Fruit fly (Drosophila melanogaster) whole organism, embryonic: ENCODE results near the gene Sec23.

Experiments
- Antp ChIP-seq: fragments of 200-800 bp; sonication (Bioruptor generic); optimal IDR thresholded peaks from 3 replicates; lab custom pipeline; 2016; ENCODE audit warnings: missing biosample characterization, missing genetic modification characterization
- Awh ChIP-seq: fragments of 200-800 bp; sonication (Bioruptor generic); IDR thresholded peaks from 2 replicates; pipeline ENCODE4, ENCODE4 v1.3.6; 2022; ENCODE audit warnings: missing biosample characterization, missing genetic modification characterization
- C15 ChIP-seq: fragments of 200-800 bp; sonication (Bioruptor generic); IDR thresholded peaks from 3 replicates; pipeline ENCODE4 v1.3.6; 2022; ENCODE audit warnings: missing biosample characterization, missing genetic modification characterization
- CG12104 ChIP-seq: fragments of 200-800 bp; sonication (Bioruptor generic); optimal IDR thresholded peaks from 3 replicates; lab custom pipeline; 2016; ENCODE audit warnings: missing biosample characterization, missing genetic modification characterization
- CG12391 ChIP-seq: fragments of 200-800 bp; sonication (Bioruptor generic); optimal IDR thresholded peaks from 3 replicates; lab custom pipeline; 2018; ENCODE audit warnings: missing biosample characterization, mild to moderate bottlenecking, missing genetic modification characterization, moderate library complexity
- CG12942 ChIP-seq: fragments of 200-800 bp; sonication (Bioruptor generic); optimal IDR thresholded peaks from 3 replicates; lab custom pipeline; 2016; ENCODE audit warnings: missing biosample characterization, missing genetic modification characterization
- CG13624 ChIP-seq: fragments of 200-800 bp; sonication (Bioruptor generic); optimal IDR thresholded peaks from 2 replicates; lab custom pipeline; 2016; ENCODE audit warnings: missing biosample characterization, missing genetic modification characterization
- CG14441 ChIP-seq: fragments of 200-800 bp; sonication (Bioruptor generic); IDR thresholded peaks from 2 replicates; pipeline ENCODE4 v1.3.6; 2022; ENCODE audit warnings: missing biosample characterization, missing genetic modification characterization
- CG18599 ChIP-seq: fragments of 200-800 bp; sonication (Bioruptor generic); optimal IDR thresholded peaks from 3 replicates; lab custom pipeline; 2017; ENCODE audit warnings: missing biosample characterization, missing genetic modification characterization, mild to moderate bottlenecking, moderate library complexity, missing genetic modification reagents
- CG2202 ChIP-seq: fragments of 200-800 bp; sonication (Bioruptor generic); optimal IDR thresholded peaks from 2 replicates; lab custom pipeline; 2018; ENCODE audit warnings: missing biosample characterization, mild to moderate bottlenecking, missing genetic modification characterization
- CG34376 ChIP-seq: fragments of 200-800 bp; sonication (Bioruptor generic); optimal IDR thresholded peaks from 2 replicates; lab custom pipeline; 2018; ENCODE audit warnings: missing biosample characterization, mild to moderate bottlenecking, missing genetic modification characterization
- CG6175 ChIP-seq: fragments of 200-800 bp; sonication (Bioruptor generic); IDR thresholded peaks from 3 replicates; pipeline ENCODE4 v1.3.6; 2022; ENCODE audit warnings: missing biosample characterization, missing genetic modification characterization
- CG7963 ChIP-seq: fragments of 200-800 bp; sonication (Bioruptor generic); IDR thresholded peaks from 3 replicates; pipeline ENCODE4 v1.3.6; 2022; ENCODE audit warnings: missing biosample characterization, missing genetic modification characterization; ENCODE audit not compliant: partially characterized antibody
- CG9817 ChIP-seq: fragments of 200-800 bp; sonication (Bioruptor generic); optimal IDR thresholded peaks from 2 replicates; lab custom pipeline; 2018; ENCODE audit warnings: missing biosample characterization, mild to moderate bottlenecking, missing genetic modification characterization, moderate library complexity
- Chrac-16 ChIP-seq: fragments of 200-800 bp; sonication (Bioruptor generic); optimal IDR thresholded peaks from 3 replicates; lab custom pipeline; 2016; ENCODE audit warnings: missing biosample characterization, missing genetic modification characterization
- CkIIα-i1 ChIP-seq: fragments of 200-800 bp; sonication (Bioruptor generic); IDR thresholded peaks from 2 replicates; pipeline ENCODE4 v1.3.6; 2022; ENCODE audit warnings: missing biosample characterization, missing genetic modification characterization
- CrebB ChIP-seq: fragments of 200-800 bp; sonication (Bioruptor generic); optimal IDR thresholded peaks from 3 replicates; lab custom pipeline; 2018; ENCODE audit warnings: missing biosample characterization, mild to moderate bottlenecking, missing genetic modification characterization
- Dll ChIP-seq: fragments of 200-800 bp; sonication (Bioruptor generic); IDR thresholded peaks from 4 replicates; pipeline ENCODE4 v1.3.6; 2022; ENCODE audit warnings: missing biosample characterization, missing genetic modification characterization; ENCODE audit not compliant: partially characterized antibody
- Fer3 ChIP-seq: fragments of 200-800 bp; sonication (Bioruptor generic); optimal IDR thresholded peaks from 2 replicates; lab custom pipeline; 2018; ENCODE audit warnings: missing biosample characterization, mild to moderate bottlenecking, missing genetic modification characterization, moderate library complexity
- HLHmδ ChIP-seq: fragments of 200-800 bp; sonication (Bioruptor generic); optimal IDR thresholded peaks from 2 replicates; lab custom pipeline; 2018; ENCODE audit warnings: missing biosample characterization, mild to moderate bottlenecking, missing genetic modification characterization, moderate library complexity
- Hr3 ChIP-seq: fragments of 200-800 bp; sonication (Bioruptor generic); optimal IDR thresholded peaks from 3 replicates; lab custom pipeline; 2016; ENCODE audit warnings: missing biosample characterization, missing genetic modification characterization
- MBD-R2 ChIP-seq: fragments of 200-800 bp; sonication (Bioruptor generic); IDR thresholded peaks from 2 replicates; pipeline ENCODE4 v1.3.6; 2022; ENCODE audit warnings: missing biosample characterization, missing genetic modification characterization
- Meics ChIP-seq: fragments of 200-800 bp; sonication (Bioruptor generic); optimal IDR thresholded peaks from 2 replicates; lab custom pipeline; 2017; ENCODE audit warnings: missing biosample characterization, mild to moderate bottlenecking, missing genetic modification characterization
- TFAM ChIP-seq: fragments of 200-800 bp; sonication (Bioruptor generic); optimal IDR thresholded peaks from 2 replicates; lab custom pipeline; 2017; ENCODE audit warnings: missing biosample characterization, missing genetic modification characterization, inconsistent platforms
- Usf ChIP-seq: fragments of 200-800 bp; sonication (Bioruptor generic); optimal IDR thresholded peaks from 2 replicates; lab custom pipeline; 2017; ENCODE audit warnings: missing genotype, missing biosample characterization, missing genetic modification characterization
- bowl ChIP-seq: fragments of 200-800 bp; sonication (Bioruptor generic); IDR thresholded peaks from 2 replicates; pipeline ENCODE4 v1.3.6; 2022; ENCODE audit warnings: missing biosample characterization, missing genetic modification characterization
- fd96Cb ChIP-seq: fragments of 200-800 bp; sonication (Bioruptor generic); optimal IDR thresholded peaks from 2 replicates; lab custom pipeline; 2018; ENCODE audit warnings: missing biosample characterization, mild to moderate bottlenecking, missing genetic modification characterization, moderate library complexity
- jing ChIP-seq: fragments of 200-800 bp; sonication (Bioruptor generic); optimal IDR thresholded peaks from 2 replicates; lab custom pipeline; 2018; ENCODE audit warnings: missing biosample characterization, mild to moderate bottlenecking, missing genetic modification characterization
- nmo ChIP-seq: fragments of 200-800 bp; sonication (Bioruptor generic); optimal IDR thresholded peaks from 2 replicates; lab custom pipeline; 2018; ENCODE audit warnings: missing biosample characterization, mild to moderate bottlenecking, missing genetic modification characterization, moderate library complexity
- pfk ChIP-seq: fragments of 200-800 bp; sonication (Bioruptor generic); optimal IDR thresholded peaks from 2 replicates; lab custom pipeline; 2018; ENCODE audit warnings: missing biosample characterization, mild to moderate bottlenecking, missing genetic modification characterization, moderate library complexity
- pzg ChIP-seq: fragments of 200-800 bp; sonication (Bioruptor generic); optimal IDR thresholded peaks from 3 replicates; lab custom pipeline; 2018; ENCODE audit warnings: missing biosample characterization, mild to moderate bottlenecking, missing genetic modification characterization, moderate library complexity
- ranshi ChIP-seq: fragments of 200-800 bp; sonication (Bioruptor generic); IDR thresholded peaks from 2 replicates; pipeline ENCODE4 v1.3.6; 2022; ENCODE audit warnings: missing biosample characterization, missing genetic modification characterization
- repo ChIP-seq: fragments of 200-800 bp; sonication (Bioruptor generic); optimal IDR thresholded peaks from 2 replicates; lab custom pipeline; 2016; ENCODE audit warnings: missing biosample characterization, missing genetic modification characterization
- scrt ChIP-seq: fragments of 200-800 bp; sonication (Bioruptor generic); optimal IDR thresholded peaks from 2 replicates; lab custom pipeline; 2018; ENCODE audit warnings: missing biosample characterization, mild to moderate bottlenecking, missing genetic modification characterization, moderate library complexity
- seq ChIP-seq: fragments of 200-800 bp; sonication (Bioruptor generic); IDR thresholded peaks from 2 replicates; pipeline ENCODE4 v1.3.6; 2022; ENCODE audit warnings: missing biosample characterization, missing genetic modification characterization
- sqz ChIP-seq: fragments of 200-800 bp; sonication (Bioruptor generic); optimal IDR thresholded peaks from 3 replicates; lab custom pipeline; 2018; ENCODE audit warnings: missing biosample characterization, mild to moderate bottlenecking, missing genetic modification characterization
- stc ChIP-seq: fragments of 200-800 bp; sonication (Bioruptor generic); IDR thresholded peaks from 2 replicates; pipeline ENCODE4 v1.3.6; 2022; ENCODE audit warnings: missing biosample characterization, missing genetic modification characterization
- vfl ChIP-seq: fragments of 200-800 bp; sonication (Bioruptor generic); optimal IDR thresholded peaks from 2 replicates; lab custom pipeline; 2016; ENCODE audit warnings: missing biosample characterization, missing genetic modification characterization

The Sec23 gene

dm6 chr3R:5685269-5686048 is 36.6 kb downstream of the Sec23 start, which contains the start of the genes Rab23 and plx (continued):
- no peak for TF ChIP-seq CG34376 (GFP tag; lab: Kevin White, UChicago)
- peak; percentile 93 for TF ChIP-seq pzg (GFP tag; lab: Kevin White, UChicago)
- peak; percentile 34 for TF ChIP-seq nmo (GFP tag; lab: Kevin White, UChicago)
- TF ChIP-seq seq (GFP tag; lab: Robert Waterston, UW) = peak; percentile 16; the same call in 1 of the 2 replicates
- TF ChIP-seq Meics (GFP tag; lab: Kevin White, UChicago) = no peak
- 0 out of 4 replicates have a peak, but pooled peaks have one; percentile 26 for TF ChIP-seq Dll (GFP tag; lab: Robert Waterston, UW)
- TF ChIP-seq fd96Cb (tag; lab: Kevin White, UChicago) = no peak
- no peak for TF ChIP-seq CrebB (tag; lab: Kevin White, UChicago)
- no peak for TF ChIP-seq CkIIα-i1 (GFP tag; lab: Robert Waterston, UW)
- no peak for TF ChIP-seq C15 (GFP tag; lab: Robert Waterston, UW)
- TF ChIP-seq CG14441 = no peak
- no peak for TF ChIP-seq TFAM (GFP tag; lab: Kevin White, UChicago)
- TF ChIP-seq CG2202 (tag; lab: Kevin White, UChicago) = no peak
- peak; percentile 26 for TF ChIP-seq vfl
- TF ChIP-seq CG13624 (GFP tag; lab: Kevin White, UChicago) = peak; percentile 11
- no peak for TF ChIP-seq ranshi (GFP tag; lab: Robert Waterston, UW)
- TF ChIP-seq CG9817 (tag; lab: Kevin White, UChicago) = no peak
- TF ChIP-seq repo (GFP tag; lab: Kevin White, UChicago) = no peak
- TF ChIP-seq CG12942 (GFP tag; lab: Kevin White, UChicago) = no peak
- TF ChIP-seq CG7963 = no peak
- no peak for TF ChIP-seq Awh (GFP tag; lab: Robert Waterston, UW)
- TF ChIP-seq stc = no peak
- TF ChIP-seq CG12391 = peak; percentile 40
- TF ChIP-seq bowl (GFP tag; lab: Robert Waterston, UW) = no peak
- TF ChIP-seq scrt (GFP tag; lab: Kevin White, UChicago) = no peak
- no peak for TF ChIP-seq CG6175 (GFP tag; lab: Robert Waterston, UW)
- TF ChIP-seq Usf (GFP tag; lab: Kevin White, UChicago) = no peak
- TF ChIP-seq pfk (GFP tag; lab: Kevin White, UChicago) = no peak
- no peak for TF ChIP-seq CG18599 (GFP tag; lab: Kevin White, UChicago)
- TF ChIP-seq CG12104 (GFP tag; lab: Kevin White, UChicago) = peak; percentile 48
- no peak for TF ChIP-seq Chrac-16
- no peak for TF ChIP-seq sqz (GFP tag; lab: Kevin White, UChicago)
- no peak for TF ChIP-seq jing (GFP tag; lab: Kevin White, UChicago)
- TF ChIP-seq Hr3 (GFP tag; lab: Kevin White, UChicago) = no peak
- peak; percentile 78 for TF ChIP-seq MBD-R2 (GFP tag; lab: Robert Waterston, UW)
- peak; percentile 7 for TF ChIP-seq Antp (GFP tag; lab: Kevin White, UChicago)
- TF ChIP-seq Fer3 = no peak
- no peak for TF ChIP-seq HLHmδ (GFP tag; lab: Kevin White, UChicago)
